Worm (Caenorhabditis elegans) whole organism, midembryonic: ENCODE data around the gene F49E11.2.

Source experiments
- cog-1 ChIP-seq: sonication (generic microtip); optimal IDR thresholded peaks from 2 replicates; lab custom pipeline; 2016; ENCODE audit warnings: missing genetic modification characterization, missing compliant biosample characterization
- flt-1 ChIP-seq: fragments of 200-800 bp; sonication (Bioruptor generic); IDR thresholded peaks from 2 replicates; pipeline ENCODE4 v1.3.6; 2022; ENCODE audit warnings: missing genetic modification characterization, missing compliant biosample characterization
- klf-2 ChIP-seq: fragments of 200-800 bp; sonication (Bioruptor generic); conservative IDR thresholded peaks from 2 replicates; pipeline ENCODE4 v1.3.6; 2022; ENCODE audit warnings: missing genetic modification reagents, missing genetic modification characterization, missing compliant biosample characterization
- ref-1 ChIP-seq: fragments of 200-800 bp; sonication (Bioruptor generic); conservative IDR thresholded peaks from 2 replicates; pipeline ENCODE4 v1.3.6; 2022; ENCODE audit warnings: missing genetic modification reagents, missing genetic modification characterization, missing compliant biosample characterization
- tab-1 ChIP-seq: fragments of 200-800 bp; sonication (Bioruptor generic); IDR thresholded peaks from 2 replicates; pipeline ENCODE4 v1.3.6; 2022; ENCODE audit warnings: missing genetic modification characterization, missing compliant biosample characterization
- ztf-29 ChIP-seq: fragments of 200-800 bp; sonication (Bioruptor generic); IDR thresholded peaks from 2 replicates; pipeline ENCODE4 v1.3.6; 2022; ENCODE audit warnings: missing genetic modification reagents, missing genetic modification characterization, missing compliant biosample characterization

ce11 chrIV:13041486-13041885 lies 2.7 kb upstream of the F49E11.2 start:
- TF ChIP-seq flt-1 (GFP tag; lab: Robert Waterston, UW) (no peak), ztf-29 (GFP tag; lab: Robert Waterston, UW) (no peak), tab-1 (GFP tag; lab: Robert Waterston, UW) (no peak), klf-2 (GFP tag; lab: Robert Waterston, UW) (no peak), ref-1 (no peak), cog-1 (tag; lab: Kevin White, UChicago) (no peak)
